Worm (Caenorhabditis elegans): ENCODE results near the gene Y41G9A.5.

DNA sequence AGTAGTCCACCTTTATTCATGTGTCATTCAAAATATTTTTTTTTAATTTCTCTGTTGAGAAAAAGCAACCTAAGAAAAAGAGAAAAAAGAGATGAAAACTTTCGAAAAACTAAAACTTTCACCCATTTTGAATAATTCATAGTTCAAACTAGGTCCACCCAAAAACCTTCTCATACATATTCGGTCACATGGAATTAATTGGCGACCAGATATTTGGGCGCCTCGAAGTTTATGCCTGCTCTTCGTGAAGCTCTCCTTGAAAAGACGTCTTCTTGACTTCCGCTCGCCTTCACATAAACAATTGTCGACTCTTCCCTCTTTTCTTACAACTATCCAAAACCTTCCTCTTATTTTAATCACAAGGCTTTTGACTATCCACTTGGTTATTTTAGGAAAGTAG lies 9.2 kb downstream of the Y41G9A.5 start:
- TF ChIP-seq nhr-28 (tag; optimal IDR thresholded peaks at IDR 0.05) = no peak
- TF ChIP-seq nhr-77 (tag; optimal IDR thresholded peaks at IDR 0.05) = no peak
- peak in 1 of 2 experiments; percentile 96 for TF ChIP-seq unc-62 (GFP tag; optimal IDR thresholded peaks at IDR 0.05 in 1 of 2)
- no peak for TF ChIP-seq unc-62 (tag; optimal IDR thresholded peaks at IDR 0.05)
- TF ChIP-seq nhr-76 (tag; optimal IDR thresholded peaks at IDR 0.05) = no peak
- no peak for TF ChIP-seq lin-1 (GFP tag; IDR thresholded peaks at IDR 0.05)
- TF ChIP-seq lir-3 (tag; optimal IDR thresholded peaks at IDR 0.05) = no peak
